Worm (Caenorhabditis elegans): ENCODE results near the gene F59A7.12.

ce11 chrV:2076043-2076442, 46.1 kb downstream of the F59A7.12 start:
- TF ChIP-seq dao-5 (tag; optimal IDR thresholded peaks at IDR 0.05) (no peak), him-1 (tag; optimal IDR thresholded peaks at IDR 0.05) (no peak)
